Worm (Caenorhabditis elegans) whole organism, midembryonic: ENCODE measurements around the gene ZK54.3.

ENCODE experiments used
- T22C8.4 ChIP-seq: fragments of 200-800 bp; sonication (Bioruptor generic); IDR thresholded peaks from 2 replicates; pipeline ENCODE4 v1.3.6; 2022; ENCODE audit warnings: missing genetic modification characterization, missing compliant biosample characterization
- cog-1 ChIP-seq: sonication (generic microtip); optimal IDR thresholded peaks from 2 replicates; lab custom pipeline; 2016; ENCODE audit warnings: missing genetic modification characterization, missing compliant biosample characterization
- flt-1 ChIP-seq: fragments of 200-800 bp; sonication (Bioruptor generic); IDR thresholded peaks from 2 replicates; pipeline ENCODE4 v1.3.6; 2022; ENCODE audit warnings: missing genetic modification characterization, missing compliant biosample characterization
- tab-1 ChIP-seq: fragments of 200-800 bp; sonication (Bioruptor generic); IDR thresholded peaks from 2 replicates; pipeline ENCODE4 v1.3.6; 2022; ENCODE audit warnings: missing genetic modification characterization, missing compliant biosample characterization
- ztf-23 ChIP-seq: fragments of 200-800 bp; sonication (Bioruptor generic); IDR thresholded peaks from 2 replicates; pipeline ENCODE4 v1.3.6; 2022; ENCODE audit warnings: missing genetic modification reagents, missing genetic modification characterization, missing compliant biosample characterization

DNA sequence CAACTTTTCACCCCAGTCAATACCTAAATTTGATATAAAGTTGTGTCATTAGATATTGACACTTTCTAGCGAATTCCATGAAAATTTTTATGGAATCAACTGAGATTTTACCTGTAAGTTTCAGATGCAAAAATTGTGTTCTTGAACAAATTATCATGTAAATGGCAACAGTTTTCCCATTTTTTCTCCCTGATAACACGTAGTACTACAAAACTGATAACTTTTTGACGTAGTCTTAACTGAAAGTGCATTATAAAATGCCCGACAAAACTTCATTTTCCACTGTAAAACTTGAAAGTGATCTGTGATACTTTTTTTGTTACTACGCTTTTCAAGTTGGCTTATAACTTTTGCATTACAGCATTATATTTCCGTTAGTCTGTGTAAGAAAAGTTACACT is 11.9 kb upstream of the ZK54.3 start:
- TF ChIP-seq cog-1 (tag; lab: Kevin White, UChicago) (no peak), T22C8.4 (GFP tag; lab: Robert Waterston, UW) (no peak), tab-1 (GFP tag; lab: Robert Waterston, UW) (no peak), ztf-23 (GFP tag; lab: Robert Waterston, UW) (no peak), flt-1 (GFP tag; lab: Robert Waterston, UW) (no peak)
